Worm (Caenorhabditis elegans): Measurements from ENCODE around the gene C07G2.5.

DNA sequence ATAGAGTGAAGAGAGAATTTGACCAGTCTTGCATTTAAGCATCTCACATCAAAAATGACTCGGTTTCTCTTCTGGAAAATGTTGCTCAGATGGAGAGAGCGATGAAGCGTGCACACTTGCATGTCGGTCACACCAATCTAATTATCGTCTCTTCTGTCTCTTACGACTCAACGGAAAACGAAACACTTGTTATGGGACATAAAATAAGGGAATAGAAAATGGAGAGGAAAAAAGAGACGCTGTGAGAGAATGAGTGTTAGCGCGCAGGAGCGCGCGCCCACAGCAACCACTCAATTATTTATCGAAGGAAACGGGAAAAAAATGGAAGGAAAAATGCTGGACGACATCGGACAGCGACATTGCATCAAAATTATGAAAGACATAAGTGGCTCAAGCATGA lies 6.9 kb upstream of the C07G2.5 start:
- TF ChIP-seq W03F9.2 (tag; optimal IDR thresholded peaks at IDR 0.05) (no peak), him-1 (tag; optimal IDR thresholded peaks at IDR 0.05) (no peak)

Data from whole organism, L4/young adult.